Worm (Caenorhabditis elegans): ENCODE results near the gene T28C12.15.

DNA sequence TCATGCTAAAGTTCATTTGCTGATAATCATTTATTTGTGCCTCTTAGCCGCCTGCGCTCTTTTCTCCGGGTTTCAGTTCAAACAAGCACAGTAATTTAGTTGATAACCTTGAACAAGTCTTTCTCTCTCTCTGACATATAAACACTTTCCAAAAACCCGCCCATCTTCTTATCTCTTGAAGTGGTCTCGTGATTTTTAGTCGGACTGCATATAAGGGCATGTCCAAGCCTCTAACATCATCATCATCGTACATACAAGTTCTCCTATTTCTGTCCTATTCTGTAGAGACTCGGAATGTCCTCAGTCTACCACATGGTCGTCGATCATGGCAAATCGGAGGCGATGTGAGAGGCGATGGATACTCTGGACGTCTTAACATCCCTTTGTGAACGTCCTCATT lies 45.4 kb downstream of the T28C12.15 start, which contains the start of gene F31F7.1:
- TF ChIP-seq zag-1 (tag; optimal IDR thresholded peaks at IDR 0.05) = no peak
- TF ChIP-seq sptf-1 (tag; optimal IDR thresholded peaks at IDR 0.05) = no peak
- no peak for TF ChIP-seq ceh-88 (GFP tag; IDR thresholded peaks at IDR 0.05)
